Fruit fly (Drosophila melanogaster): ENCODE results near the gene emc.

The emc gene

DNA sequence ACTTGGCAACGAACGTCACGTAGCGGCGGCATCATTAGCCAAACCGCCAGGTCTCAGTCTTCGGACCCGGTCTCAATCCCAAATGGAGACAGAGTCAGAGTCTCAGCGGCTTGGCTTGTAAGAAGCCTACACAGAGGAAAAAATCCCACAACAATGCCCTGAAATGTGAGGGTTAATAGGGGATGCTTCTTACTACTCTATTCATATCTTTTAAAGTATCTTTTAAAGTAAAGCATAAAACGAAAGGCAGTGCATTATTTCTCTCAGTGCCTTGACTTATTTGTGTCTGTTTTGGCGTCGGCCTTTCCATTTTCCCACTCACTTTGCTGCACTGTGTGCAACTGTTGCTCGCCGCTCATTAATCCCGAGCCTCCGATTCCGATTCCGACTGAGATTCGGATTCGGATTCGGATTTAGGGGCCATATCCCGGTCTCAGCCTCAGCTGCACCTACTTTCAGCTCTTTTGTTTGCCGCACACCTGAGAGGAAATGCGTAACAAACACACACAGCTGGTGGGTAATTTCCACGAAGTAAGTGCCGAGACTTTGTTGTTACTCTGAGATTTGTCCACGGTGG is 13.2 kb downstream of the emc start (continued):
- peak; percentile 66 for TF ChIP-seq ERR (GFP tag; optimal IDR thresholded peaks at IDR 0.05)
- TF ChIP-seq Dbx (GFP tag; IDR thresholded peaks at IDR 0.05) = no peak
- peak; percentile 46 for TF ChIP-seq Nf-YB (GFP tag; optimal IDR thresholded peaks at IDR 0.05)
- TF ChIP-seq Neu2 (GFP tag; optimal IDR thresholded peaks at IDR 0.05; ENCODE audit: borderline replicate concordance) = peak; percentile 23
- peak; percentile 70 for TF ChIP-seq Abd-B (GFP tag; optimal IDR thresholded peaks at IDR 0.05)
- no peak for TF ChIP-seq CG10321 (GFP tag; IDR thresholded peaks at IDR 0.05)
- TF ChIP-seq bsh (GFP tag; optimal IDR thresholded peaks at IDR 0.05) = peak; percentile 79 to 91
- TF ChIP-seq Tbp (GFP tag; optimal IDR thresholded peaks at IDR 0.05) = no peak
- TF ChIP-seq CG43689 (GFP tag; IDR thresholded peaks at IDR 0.05) = peak; percentile 68
- TF ChIP-seq Kr (GFP tag; optimal IDR thresholded peaks at IDR 0.05) = no peak
- TF ChIP-seq ro (GFP tag; IDR thresholded peaks at IDR 0.05) = peak; percentile 74
- peak; percentile 76 for TF ChIP-seq Spps (tag; optimal IDR thresholded peaks at IDR 0.05)
- TF ChIP-seq dysf (GFP tag; IDR thresholded peaks at IDR 0.05) = peak; percentile 86
- peak; percentile 35 for TF ChIP-seq CG2116 (GFP tag; optimal IDR thresholded peaks at IDR 0.05)
- TF ChIP-seq CG8089 (GFP tag; optimal IDR thresholded peaks at IDR 0.05) = peak; percentile 68
- peak; percentile 72 for TF ChIP-seq D19A (tag; optimal IDR thresholded peaks at IDR 0.05)
- peak; percentile 52 for TF ChIP-seq CG12659 (GFP tag; optimal IDR thresholded peaks at IDR 0.05)
- peak; percentile 78 for TF ChIP-seq dimm (GFP tag; IDR thresholded peaks at IDR 0.05)
- TF ChIP-seq CG8944 (GFP tag; optimal IDR thresholded peaks at IDR 0.05) = peak; percentile 66
- no peak for TF ChIP-seq ham (GFP tag; IDR thresholded peaks at IDR 0.05)
- no peak for TF ChIP-seq abd-A (tag; optimal IDR thresholded peaks at IDR 0.05)
- TF ChIP-seq CG2889 (GFP tag; IDR thresholded peaks at IDR 0.05) = peak; percentile 52; the same call in 1 of the 3 replicates
- no peak for TF ChIP-seq cas (GFP tag; IDR thresholded peaks at IDR 0.05)
- TF ChIP-seq klu (GFP tag; IDR thresholded peaks at IDR 0.05) = peak; percentile 60; the same call in 1 of the 2 replicates
- peak; percentile 75 for TF ChIP-seq CG15269 (tag; optimal IDR thresholded peaks at IDR 0.05)
- TF ChIP-seq CG7357 (GFP tag; IDR thresholded peaks at IDR 0.05) = peak; percentile 77
- TF ChIP-seq CG14860 (GFP tag; IDR thresholded peaks at IDR 0.05; ENCODE audit: partially characterized antibody) = no peak
- peak; percentile 74 for TF ChIP-seq CG17385 (GFP tag; optimal IDR thresholded peaks at IDR 0.05)
- TF ChIP-seq salm (tag; optimal IDR thresholded peaks at IDR 0.05) = peak; percentile 57
- TF ChIP-seq H2.0 (GFP tag; IDR thresholded peaks at IDR 0.05) = peak; percentile 85
- no peak for TF ChIP-seq chinmo (GFP tag; IDR thresholded peaks at IDR 0.05; ENCODE audit: partially characterized antibody)
- TF ChIP-seq CG11093 (GFP tag; IDR thresholded peaks at IDR 0.05) = peak; percentile 83
- TF ChIP-seq lola (GFP tag; optimal IDR thresholded peaks at IDR 0.05) = peak in 1 of 3 experiments; percentile 82
- TF ChIP-seq fd64A (GFP tag; optimal IDR thresholded peaks at IDR 0.05) = peak; percentile 43
- TF ChIP-seq CG2678 (tag; optimal IDR thresholded peaks at IDR 0.05) = peak; percentile 77
- peak; percentile 64 for TF ChIP-seq slbo (GFP tag; IDR thresholded peaks at IDR 0.05)
- peak; percentile 22 for TF ChIP-seq fu2 (GFP tag; optimal IDR thresholded peaks at IDR 0.05)
- TF ChIP-seq Dfd (GFP tag; optimal IDR thresholded peaks at IDR 0.05) = no peak
- TF ChIP-seq CG17802 (tag; optimal IDR thresholded peaks at IDR 0.05) = peak; percentile 58
- peak; percentile 95 for TF ChIP-seq ci (GFP tag; IDR thresholded peaks at IDR 0.05)
- TF ChIP-seq gsb-n (tag; optimal IDR thresholded peaks at IDR 0.05) = peak; percentile 85
- TF ChIP-seq pros (GFP tag; optimal IDR thresholded peaks at IDR 0.05) = peak; percentile 49
- no peak for TF ChIP-seq Fer2 (tag; optimal IDR thresholded peaks at IDR 0.05)
- no peak for TF ChIP-seq exex (tag; optimal IDR thresholded peaks at IDR 0.05)
- peak; percentile 78 for TF ChIP-seq CG9609 (GFP tag; optimal IDR thresholded peaks at IDR 0.05)
- TF ChIP-seq CG5245 (GFP tag; optimal IDR thresholded peaks at IDR 0.05) = peak; percentile 83
- peak; percentile 79 for TF ChIP-seq peb (GFP tag; IDR thresholded peaks at IDR 0.05)
- TF ChIP-seq aop (GFP tag; IDR thresholded peaks at IDR 0.05) = peak; percentile 39
- TF ChIP-seq phol (tag; optimal IDR thresholded peaks at IDR 0.05) = peak; percentile 85
- peak; percentile 82 for TF ChIP-seq CG10267 (tag; optimal IDR thresholded peaks at IDR 0.05)
